Fruit fly (Drosophila melanogaster): ENCODE measurements around the gene NP15.6.

Gene NP15.6

DNA sequence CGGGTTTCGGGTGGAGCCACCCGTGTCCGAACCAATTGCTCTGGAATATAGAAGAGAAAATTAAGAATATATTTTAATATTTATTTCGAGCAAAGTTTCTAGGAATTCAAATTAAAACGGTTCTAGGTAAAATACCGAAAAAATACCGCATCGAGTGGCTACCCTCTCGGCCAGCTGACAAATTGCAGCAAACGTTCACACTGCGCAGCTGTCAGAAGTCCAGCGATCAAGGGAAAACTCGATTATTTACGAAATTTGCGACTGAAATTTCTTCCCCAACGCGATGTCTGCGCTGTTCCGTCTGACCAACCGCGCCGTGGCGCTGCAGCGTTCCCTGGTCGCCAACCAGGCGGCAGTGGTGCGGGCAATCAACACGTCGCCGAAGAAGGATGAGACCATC lies at the start of gene NP15.6:
TSS of gene NP15.6 (plus strand) at position 204 of the 400 bp plus-strand sequence.
- TF ChIP-seq stwl (tag; optimal IDR thresholded peaks at IDR 0.05) (peak; percentile 31), Dll (GFP tag; IDR thresholded peaks at IDR 0.05; ENCODE audit: partially characterized antibody) (0 out of 4 replicates have a peak, but pooled peaks have one; percentile 16), CG13287 (GFP tag; IDR thresholded peaks at IDR 0.05; ENCODE audit: partially characterized antibody) (peak; percentile 23; the same call in 1 of the 2 replicates), ems (GFP tag; optimal IDR thresholded peaks at IDR 0.05) (peak; percentile 4), Dp (GFP tag; optimal IDR thresholded peaks at IDR 0.05) (peak; percentile 49), h (optimal IDR thresholded peaks at IDR 0.05) (no peak), CG8924 (tag; optimal IDR thresholded peaks at IDR 0.05) (no peak), trem (tag; optimal IDR thresholded peaks at IDR 0.05) (peak; percentile 39), YL-1 (GFP tag; optimal IDR thresholded peaks at IDR 0.05) (peak; percentile 41), CG9797 (GFP tag; optimal IDR thresholded peaks at IDR 0.05) (peak; percentile 86), pzg (GFP tag; optimal IDR thresholded peaks at IDR 0.05) (peak; percentile 61), Sin3A (optimal IDR thresholded peaks at IDR 0.05) (peak; percentile 3), BEAF-32 (GFP tag; optimal IDR thresholded peaks at IDR 0.05) (peak; percentile 35), Myb (GFP tag; optimal IDR thresholded peaks at IDR 0.05) (peak; percentile 92), MBD-R2 (GFP tag; IDR thresholded peaks at IDR 0.05) (peak; percentile 85), Fer1 (GFP tag; optimal IDR thresholded peaks at IDR 0.05) (peak; percentile 2), gt (GFP tag; IDR thresholded peaks at IDR 0.05) (no peak), Six4 (GFP tag; optimal IDR thresholded peaks at IDR 0.05) (no peak), CG14710 (tag; optimal IDR thresholded peaks at IDR 0.05) (peak; percentile 26), CG10147 (GFP tag; optimal IDR thresholded peaks at IDR 0.05) (no peak), CG15514 (GFP tag; optimal IDR thresholded peaks at IDR 0.05) (peak; percentile 27), CG4617 (GFP tag; optimal IDR thresholded peaks at IDR 0.05; ENCODE audit: borderline replicate concordance) (peak; percentile 46), CG7786 (GFP tag; optimal IDR thresholded peaks at IDR 0.05) (no peak), jigr1 (GFP tag; IDR thresholded peaks at IDR 0.05) (no peak), nau (GFP tag; optimal IDR thresholded peaks at IDR 0.05) (no peak), CG16863 (GFP tag; optimal IDR thresholded peaks at IDR 0.05) (no peak), E2f2 (GFP tag; IDR thresholded peaks at IDR 0.05) (peak; percentile 56), ewg (GFP tag; optimal IDR thresholded peaks at IDR 0.05) (peak; percentile 61), lov (optimal IDR thresholded peaks at IDR 0.05) (no peak), lov (GFP tag; IDR thresholded peaks at IDR 0.05) (no peak), Atf3 (GFP tag; optimal IDR thresholded peaks at IDR 0.05) (no peak), gfzf (GFP tag; optimal IDR thresholded peaks at IDR 0.05) (peak; percentile 64), CG3847 (GFP tag; IDR thresholded peaks at IDR 0.05) (0 out of 2 replicates have a peak, but pooled peaks have one; percentile 7), CG8944 (GFP tag; optimal IDR thresholded peaks at IDR 0.05) (no peak), bcd (GFP tag; optimal IDR thresholded peaks at IDR 0.05) (no peak), Sry-δ (GFP tag; optimal IDR thresholded peaks at IDR 0.05) (no peak), CG17359 (tag; optimal IDR thresholded peaks at IDR 0.05) (no peak), MESR4 (GFP tag; optimal IDR thresholded peaks at IDR 0.05) (peak; percentile 63), CG2712 (tag; optimal IDR thresholded peaks at IDR 0.05) (peak; percentile 4), crp (GFP tag; optimal IDR thresholded peaks at IDR 0.05) (peak; percentile 56 to 92)

DNA sequence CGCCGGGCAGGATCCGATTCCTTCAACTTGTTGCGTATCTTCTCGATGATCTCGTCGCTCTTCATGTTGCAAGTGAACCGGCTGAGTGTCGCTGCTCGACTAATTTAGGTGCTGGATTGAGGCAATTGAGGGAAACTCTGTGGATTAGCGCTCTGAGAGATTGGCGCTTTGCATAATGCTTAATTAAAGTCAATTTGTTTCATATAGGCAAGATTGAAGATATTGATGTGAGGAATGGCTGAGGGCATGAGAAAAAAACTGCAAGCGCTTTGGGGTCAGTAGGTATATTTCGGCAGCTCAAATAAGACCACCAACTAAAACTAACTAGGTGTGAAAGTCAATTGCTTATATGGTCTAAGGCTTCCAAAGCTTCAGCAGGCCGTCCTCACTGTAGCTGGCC lies 48.5 kb upstream of the NP15.6 start, which contains the start of gene euc:
TSS of gene euc (minus strand) at position 101 of the 400 bp plus-strand sequence.
- TF ChIP-seq Ets65A (GFP tag) = peak; percentile 35
- TF ChIP-seq fru (optimal IDR thresholded peaks at IDR 0.05) = no peak

Measured in whole organism, embryonic.